Worm (Caenorhabditis elegans) whole organism, early embryonic: ENCODE measurements around the gene sdz-27.
A peak's percentile ranks its signal among the peaks of the same experiment; 100 is the strongest.
"Not testable (repeated sequence)": the region's sequence is repeated elsewhere in the genome, so short reads cannot be mapped to it uniquely, and the experiment has no call there.

ENCODE experiments used
- B0310.2 ChIP-seq: sonication (generic microtip); optimal IDR thresholded peaks from 2 replicates; lab custom pipeline; 2016; ENCODE audit warnings: mild to moderate bottlenecking, missing genetic modification characterization, missing compliant biosample characterization
- F13C5.2 ChIP-seq: sonication (generic microtip); optimal IDR thresholded peaks from 2 replicates; lab custom pipeline; 2017; ENCODE audit warnings: mild to moderate bottlenecking, missing genetic modification characterization, inconsistent platforms, missing compliant biosample characterization
- aly-1 ChIP-seq: sonication (generic microtip); optimal IDR thresholded peaks from 2 replicates; lab custom pipeline; 2016; ENCODE audit warnings: missing genetic modification characterization, missing compliant biosample characterization
- ama-1 ChIP-seq: fragments of 150-350 bp; optimal IDR thresholded peaks from 2 replicates; lab custom pipeline; 2014
- ceh-13 ChIP-seq: fragments of 200-800 bp; sonication (Bioruptor generic); optimal IDR thresholded peaks from 2 replicates; lab custom pipeline; 2018; ENCODE audit warnings: mild to moderate bottlenecking, missing genetic modification characterization, missing compliant biosample characterization
- ceh-36 ChIP-seq: sonication (generic microtip); optimal IDR thresholded peaks from 2 replicates; lab custom pipeline; 2016; ENCODE audit warnings: missing genetic modification characterization, inconsistent platforms, missing compliant biosample characterization
- ets-7 ChIP-seq: sonication (generic microtip); optimal IDR thresholded peaks from 2 replicates; lab custom pipeline; 2016; ENCODE audit warnings: missing genotype, missing genetic modification characterization, missing compliant biosample characterization
- flt-1 ChIP-seq: fragments of 200-800 bp; sonication (Bioruptor generic); IDR thresholded peaks from 2 replicates; pipeline ENCODE4 v1.3.6; 2022; ENCODE audit warnings: missing genetic modification characterization, missing compliant biosample characterization
- hmbx-1 ChIP-seq: sonication (generic microtip); optimal IDR thresholded peaks from 2 replicates; lab custom pipeline; 2016; ENCODE audit warnings: mild to moderate bottlenecking, missing genetic modification characterization, missing compliant biosample characterization
- hmg-4 ChIP-seq: fragments of 200-800 bp; sonication (Bioruptor generic); optimal IDR thresholded peaks from 2 replicates; lab custom pipeline; 2018; ENCODE audit warnings: mild to moderate bottlenecking, missing genetic modification characterization, missing compliant biosample characterization
- hnd-1 ChIP-seq: sonication (generic microtip); optimal IDR thresholded peaks from 2 replicates; lab custom pipeline; 2016; ENCODE audit warnings: missing genetic modification characterization, missing compliant biosample characterization
- pes-1 ChIP-seq: fragments of 200-800 bp; sonication (Bioruptor generic); IDR thresholded peaks from 2 replicates; pipeline ENCODE4 v1.3.6; 2022; ENCODE audit warnings: missing genetic modification reagents, missing genetic modification characterization, missing compliant biosample characterization
- scrt-1 ChIP-seq: fragments of 200-800 bp; sonication (Bioruptor generic); IDR thresholded peaks from 2 replicates; pipeline ENCODE4 v1.3.6; 2022; ENCODE audit warnings: missing genetic modification characterization, missing compliant biosample characterization
- sea-1 ChIP-seq: fragments of 200-800 bp; sonication (Bioruptor generic); conservative IDR thresholded peaks from 2 replicates; pipeline ENCODE4 v1.3.6; 2022; ENCODE audit warnings: missing genetic modification characterization, missing compliant biosample characterization
- tbx-11 ChIP-seq: fragments of 200-800 bp; sonication (Bioruptor generic); IDR thresholded peaks from 2 replicates; pipeline ENCODE4 v1.3.6; 2022; ENCODE audit warnings: missing genetic modification characterization, missing compliant biosample characterization
- tbx-37 ChIP-seq: fragments of 200-800 bp; sonication (Bioruptor generic); conservative IDR thresholded peaks from 2 replicates; pipeline ENCODE4 v1.3.6; 2022; ENCODE audit warnings: missing genetic modification reagents, missing genetic modification characterization, missing compliant biosample characterization
- tra-4 ChIP-seq: sonication (generic microtip); optimal IDR thresholded peaks from 2 replicates; lab custom pipeline; 2017; ENCODE audit warnings: missing genetic modification characterization, missing compliant biosample characterization

sdz-27 gene

ce11 chrIV:11183991-11184390 lies 2.8 kb upstream of the sdz-27 start, which contains the start of gene nuaf-3:
Gene nuaf-3 (plus strand): TSS chrIV:11184291.
- TF ChIP-seq F13C5.2 (tag; lab: Kevin White, UChicago) (no peak), hnd-1 (no peak)

- TF ChIP-seq hnd-1 (no peak), pes-1 (GFP tag; lab: Robert Waterston, UW) (no peak), B0310.2 (no peak), flt-1 (no peak), tra-4 (no peak), F13C5.2 (tag; lab: Kevin White, UChicago) (no peak)
Measured at ce11 chrIV:11189411-11189810, 2.6 kb downstream of the sdz-27 start, which contains the start of gene fbxb-79. Gene fbxb-79 (minus strand): TSS chrIV:11189511.

ce11 chrIV:11196866-11197265 lies 10.0 kb downstream of the sdz-27 start:
- peak; percentile 77; the same call in 1 of the 2 replicates for TF ChIP-seq sea-1 (GFP tag; lab: Robert Waterston, UW)
- peak; percentile 78 for TF ChIP-seq scrt-1 (GFP tag; lab: Robert Waterston, UW)
- peak; percentile 70; the same call in 1 of the 2 replicates for TF ChIP-seq tbx-37
- TF ChIP-seq tbx-11 (GFP tag; lab: Robert Waterston, UW) = peak; percentile 74
- peak; percentile 83 for TF ChIP-seq flt-1

- not testable (repeated sequence) for TF ChIP-seq tra-4; F13C5.2 (tag; lab: Kevin White, UChicago); ets-7 (tag; lab: Kevin White, UChicago)
Measured at ce11 chrIV:11198983-11199382, 12.2 kb downstream of the sdz-27 start, which contains the start of gene R07H5.16. Gene R07H5.16 (plus strand): TSS chrIV:11199330.

ce11 chrIV:11202389-11202788 lies 15.6 kb downstream of the sdz-27 start, which contains the start of gene R07H5.11:
Gene R07H5.11 (plus strand): TSS chrIV:11202768.
- TF ChIP-seq hmbx-1 (tag; lab: Kevin White, UChicago); flt-1; ceh-36: not testable (repeated sequence)

ce11 chrIV:11207186-11207585 lies 20.4 kb downstream of the sdz-27 start, which contains the start of gene R07H5.9:
Gene R07H5.9 (plus strand): TSS chrIV:11207486.
- TF ChIP-seq scrt-1 (GFP tag; lab: Robert Waterston, UW) (no peak), ama-1 (no peak), B0310.2 (no peak), ceh-36 (no peak)

ce11 chrIV:11210781-11211256 lies 24.0 kb downstream of the sdz-27 start, which contains the start of gene adk-1:
Gene adk-1 (minus strand): TSS chrIV:11210831.
- TF ChIP-seq tra-4 (no peak), aly-1 (tag; lab: Kevin White, UChicago) (no peak), pes-1 (GFP tag; lab: Robert Waterston, UW) (no peak), ama-1 (no peak), tbx-11 (GFP tag; lab: Robert Waterston, UW) (no peak), flt-1 (no peak), B0310.2 (no peak), sea-1 (GFP tag; lab: Robert Waterston, UW) (no peak), F13C5.2 (tag; lab: Kevin White, UChicago) (no peak), tbx-37 (no peak)

- no peak for TF ChIP-seq B0310.2
- TF ChIP-seq hmbx-1 (tag; lab: Kevin White, UChicago) = no peak
Measured at ce11 chrIV:11211547-11211946, 24.7 kb downstream of the sdz-27 start.

ce11 chrIV:11212978-11213377 lies 26.1 kb downstream of the sdz-27 start:
- TF ChIP-seq F13C5.2 (tag; lab: Kevin White, UChicago) (no peak), scrt-1 (GFP tag; lab: Robert Waterston, UW) (no peak), tbx-11 (GFP tag; lab: Robert Waterston, UW) (no peak), B0310.2 (no peak), ceh-36 (no peak), tbx-37 (no peak), hmg-4 (GFP tag; lab: Kevin White, UChicago) (no peak), ceh-13 (GFP tag; lab: Kevin White, UChicago) (no peak), tra-4 (no peak), sea-1 (GFP tag; lab: Robert Waterston, UW) (no peak), ama-1 (no peak), ets-7 (tag; lab: Kevin White, UChicago) (no peak), hmbx-1 (tag; lab: Kevin White, UChicago) (no peak), pes-1 (GFP tag; lab: Robert Waterston, UW) (no peak), flt-1 (no peak), aly-1 (tag; lab: Kevin White, UChicago) (no peak), hnd-1 (no peak)

ce11 chrIV:11218037-11218436 lies 31.2 kb downstream of the sdz-27 start, which contains the start of gene zip-6:
Gene zip-6 (minus strand): TSS chrIV:11218137.
- TF ChIP-seq flt-1 (no peak), tbx-37 (no peak), ama-1 (no peak), ets-7 (tag; lab: Kevin White, UChicago) (no peak), aly-1 (tag; lab: Kevin White, UChicago) (no peak), B0310.2 (no peak), ceh-36 (no peak), hmbx-1 (tag; lab: Kevin White, UChicago) (no peak), ceh-13 (GFP tag; lab: Kevin White, UChicago) (no peak), sea-1 (GFP tag; lab: Robert Waterston, UW) (no peak), hnd-1 (no peak), scrt-1 (GFP tag; lab: Robert Waterston, UW) (no peak), tbx-11 (GFP tag; lab: Robert Waterston, UW) (no peak), tra-4 (no peak), F13C5.2 (tag; lab: Kevin White, UChicago) (no peak), hmg-4 (GFP tag; lab: Kevin White, UChicago) (no peak), pes-1 (GFP tag; lab: Robert Waterston, UW) (no peak)
